Fruit fly (Drosophila melanogaster) whole organism, embryonic: ENCODE measurements around the gene CG11737.

Source experiments
- B-H1 ChIP-seq: fragments of 200-800 bp; sonication (Bioruptor generic); IDR thresholded peaks from 3 replicates; pipeline ENCODE4 v1.3.6; 2022; ENCODE audit warnings: missing biosample characterization, missing genetic modification characterization
- Bdp1 ChIP-seq: fragments of 200-800 bp; sonication (Bioruptor generic); optimal IDR thresholded peaks from 3 replicates; lab custom pipeline; 2016; ENCODE audit warnings: missing biosample characterization, missing genetic modification characterization
- C15 ChIP-seq: fragments of 200-800 bp; sonication (Bioruptor generic); IDR thresholded peaks from 3 replicates; pipeline ENCODE4 v1.3.6; 2022; ENCODE audit warnings: missing biosample characterization, missing genetic modification characterization
- CG11085 ChIP-seq: fragments of 200-800 bp; sonication (Bioruptor generic); IDR thresholded peaks from 2 replicates; pipeline ENCODE4 v1.3.6; 2022; ENCODE audit warnings: missing biosample characterization, missing genetic modification characterization
- CG12391 ChIP-seq: fragments of 200-800 bp; sonication (Bioruptor generic); optimal IDR thresholded peaks from 3 replicates; lab custom pipeline; 2018; ENCODE audit warnings: missing biosample characterization, mild to moderate bottlenecking, missing genetic modification characterization, moderate library complexity
- CG12769 ChIP-seq: fragments of 200-800 bp; sonication (Bioruptor generic); optimal IDR thresholded peaks from 2 replicates; lab custom pipeline; 2019; ENCODE audit warnings: missing biosample characterization, mild to moderate bottlenecking, missing genetic modification characterization, moderate library complexity
- CG13424 ChIP-seq: fragments of 200-800 bp; sonication (Bioruptor generic); optimal IDR thresholded peaks from 2 replicates; lab custom pipeline; 2019; ENCODE audit warnings: missing biosample characterization, mild to moderate bottlenecking, missing genetic modification characterization, moderate library complexity
- CG15011 ChIP-seq: fragments of 200-800 bp; sonication (Bioruptor generic); optimal IDR thresholded peaks from 3 replicates; lab custom pipeline; 2018; ENCODE audit warnings: missing biosample characterization, mild to moderate bottlenecking, missing genetic modification characterization
- CG1603 ChIP-seq: fragments of 200-800 bp; sonication (Bioruptor generic); optimal IDR thresholded peaks from 2 replicates; lab custom pipeline; 2019; ENCODE audit warnings: missing biosample characterization, mild to moderate bottlenecking, missing genetic modification characterization, moderate library complexity
- CG18599 ChIP-seq: fragments of 200-800 bp; sonication (Bioruptor generic); optimal IDR thresholded peaks from 3 replicates; lab custom pipeline; 2017; ENCODE audit warnings: missing biosample characterization, missing genetic modification characterization, mild to moderate bottlenecking, moderate library complexity, missing genetic modification reagents
- CG2116 ChIP-seq: fragments of 200-800 bp; sonication (Bioruptor generic); optimal IDR thresholded peaks from 3 replicates; lab custom pipeline; 2018; ENCODE audit warnings: missing biosample characterization, mild to moderate bottlenecking, missing genetic modification characterization
- CG2712 ChIP-seq: fragments of 200-800 bp; optimal IDR thresholded peaks from 3 replicates; lab custom pipeline; 2019; ENCODE audit warnings: missing biosample characterization, mild to moderate bottlenecking, missing genetic modification characterization, moderate library complexity
- CG30403 ChIP-seq: fragments of 200-800 bp; sonication (Bioruptor generic); optimal IDR thresholded peaks from 3 replicates; lab custom pipeline; 2016; ENCODE audit warnings: missing biosample characterization, missing genetic modification characterization
- CG31388 ChIP-seq: fragments of 200-800 bp; sonication (Bioruptor generic); optimal IDR thresholded peaks from 2 replicates; lab custom pipeline; 2016; ENCODE audit warnings: missing biosample characterization, missing genetic modification characterization
- CG32532 ChIP-seq: fragments of 200-800 bp; sonication (Bioruptor generic); IDR thresholded peaks from 2 replicates; pipeline ENCODE4 v1.3.6; 2022; ENCODE audit warnings: missing biosample characterization, missing genetic modification characterization
- CG33213 ChIP-seq: fragments of 200-800 bp; sonication (Bioruptor generic); optimal IDR thresholded peaks from 3 replicates; lab custom pipeline; 2016; ENCODE audit warnings: missing biosample characterization, missing genetic modification characterization
- CG34376 ChIP-seq: fragments of 200-800 bp; sonication (Bioruptor generic); optimal IDR thresholded peaks from 2 replicates; lab custom pipeline; 2018; ENCODE audit warnings: missing biosample characterization, mild to moderate bottlenecking, missing genetic modification characterization
- CG4404 ChIP-seq: fragments of 200-800 bp; sonication (Bioruptor generic); IDR thresholded peaks from 2 replicates; pipeline ENCODE4 v1.3.6; 2022; ENCODE audit warnings: missing biosample characterization, missing genetic modification characterization
- CG4424 ChIP-seq: fragments of 200-800 bp; sonication (Bioruptor generic); optimal IDR thresholded peaks from 3 replicates; lab custom pipeline; 2016; ENCODE audit warnings: missing biosample characterization, missing genetic modification characterization
- CG6765 ChIP-seq: fragments of 200-800 bp; sonication (Bioruptor generic); optimal IDR thresholded peaks from 3 replicates; lab custom pipeline; 2017; ENCODE audit warnings: missing biosample characterization, mild to moderate bottlenecking, missing genetic modification characterization
- CG8281 ChIP-seq: fragments of 200-800 bp; sonication (Bioruptor generic); optimal IDR thresholded peaks from 2 replicates; lab custom pipeline; 2018; ENCODE audit warnings: missing biosample characterization, mild to moderate bottlenecking, missing genetic modification characterization, moderate library complexity
- E2f2 ChIP-seq: fragments of 200-800 bp; sonication (Bioruptor generic); IDR thresholded peaks from 2 replicates; pipeline ENCODE4 v1.3.6; 2022; ENCODE audit warnings: missing biosample characterization, missing genetic modification characterization
- Fer2 ChIP-seq: fragments of 200-800 bp; sonication (Bioruptor generic); optimal IDR thresholded peaks from 2 replicates; lab custom pipeline; 2018; ENCODE audit warnings: missing biosample characterization, mild to moderate bottlenecking, missing genetic modification characterization, moderate library complexity
- H15 ChIP-seq: fragments of 200-800 bp; sonication (Bioruptor generic); IDR thresholded peaks from 3 replicates; pipeline ENCODE4 v1.3.6; 2022; ENCODE audit warnings: missing biosample characterization, missing genetic modification characterization
- H2.0 ChIP-seq: fragments of 200-800 bp; sonication (Bioruptor generic); IDR thresholded peaks from 2 replicates; pipeline ENCODE4 v1.3.6; 2022; ENCODE audit warnings: missing biosample characterization, missing genetic modification characterization
- Scr ChIP-seq: fragments of 200-800 bp; sonication (Bioruptor generic); IDR thresholded peaks from 2 replicates; pipeline ENCODE4 v1.3.6; 2022; ENCODE audit warnings: missing biosample characterization, missing genetic modification characterization; ENCODE audit not compliant: partially characterized antibody
- Six4 ChIP-seq: fragments of 200-800 bp; sonication (Bioruptor generic); optimal IDR thresholded peaks from 2 replicates; lab custom pipeline; 2016; ENCODE audit warnings: missing biosample characterization, missing genetic modification characterization
- Sry-δ ChIP-seq: fragments of 200-800 bp; sonication (Bioruptor generic); optimal IDR thresholded peaks from 2 replicates; lab custom pipeline; 2016; ENCODE audit warnings: missing biosample characterization, missing genetic modification characterization
- Ssrp ChIP-seq: fragments of 200-800 bp; sonication (Bioruptor generic); optimal IDR thresholded peaks from 2 replicates; lab custom pipeline; 2018; ENCODE audit warnings: missing biosample characterization, mild to moderate bottlenecking, missing genetic modification characterization, moderate library complexity
- ato ChIP-seq: fragments of 200-800 bp; sonication (Bioruptor generic); IDR thresholded peaks from 2 replicates; pipeline ENCODE4 v1.3.6; 2022; ENCODE audit warnings: missing biosample characterization, missing genetic modification characterization; ENCODE audit not compliant: partially characterized antibody
- cas ChIP-seq: fragments of 200-800 bp; sonication (Bioruptor generic); IDR thresholded peaks from 2 replicates; pipeline ENCODE4 v1.3.6; 2022; ENCODE audit warnings: missing biosample characterization, missing genetic modification characterization
- chm ChIP-seq: fragments of 200-800 bp; sonication (Bioruptor generic); IDR thresholded peaks from 2 replicates; pipeline ENCODE4 v1.3.6; 2022; ENCODE audit warnings: missing biosample characterization, missing genetic modification characterization
- exex ChIP-seq: fragments of 200-800 bp; sonication (Bioruptor generic); optimal IDR thresholded peaks from 4 replicates; lab custom pipeline; 2018; ENCODE audit warnings: missing biosample characterization, mild to moderate bottlenecking, missing genetic modification characterization, moderate library complexity
- eyg ChIP-seq: fragments of 200-800 bp; sonication (Bioruptor generic); optimal IDR thresholded peaks from 3 replicates; lab custom pipeline; 2016; ENCODE audit warnings: missing biosample characterization, missing genetic modification characterization
- fd64A ChIP-seq: fragments of 200-800 bp; sonication (Bioruptor generic); optimal IDR thresholded peaks from 3 replicates; lab custom pipeline; 2018; ENCODE audit warnings: missing biosample characterization, mild to moderate bottlenecking, missing genetic modification characterization
- fd96Cb ChIP-seq: fragments of 200-800 bp; sonication (Bioruptor generic); optimal IDR thresholded peaks from 2 replicates; lab custom pipeline; 2018; ENCODE audit warnings: missing biosample characterization, mild to moderate bottlenecking, missing genetic modification characterization, moderate library complexity
- ftz-f1 ChIP-seq: fragments of 200-800 bp; sonication (Bioruptor generic); optimal IDR thresholded peaks from 2 replicates; lab custom pipeline; 2016; ENCODE audit warnings: missing biosample characterization, missing genetic modification characterization
- gro ChIP-seq: fragments of 200-800 bp; sonication (Bioruptor generic); optimal IDR thresholded peaks from 2 replicates; lab custom pipeline; 2016; ENCODE audit warnings: missing biosample characterization, missing genetic modification characterization
- gsb ChIP-seq: fragments of 200-800 bp; sonication (Bioruptor generic); IDR thresholded peaks from 2 replicates; pipeline ENCODE4 v1.3.6; 2022; ENCODE audit warnings: missing biosample characterization, missing genetic modification characterization
- gsb-n ChIP-seq: fragments of 200-800 bp; sonication (Bioruptor generic); optimal IDR thresholded peaks from 3 replicates; lab custom pipeline; 2018; ENCODE audit warnings: missing biosample characterization, mild to moderate bottlenecking, missing genetic modification characterization
- her ChIP-seq: fragments of 200-800 bp; sonication (Bioruptor generic); optimal IDR thresholded peaks from 2 replicates; lab custom pipeline; 2016; ENCODE audit warnings: missing biosample characterization, missing genetic modification characterization
- lola ChIP-seq, 3 experiments: fragments of >200 bp in 2 of 3; fragments of 200-800 bp in 1 of 3; sonication (Bioruptor generic) in 1 of 3; optimal IDR thresholded peaks; 2 replicates each; lab custom pipeline; 2017 to 2019; ENCODE audit warnings: missing biosample characterization in 3 of 3, missing genetic modification characterization in 3 of 3, mild to moderate bottlenecking in 1 of 3, moderate library complexity in 1 of 3
- nerfin-2 ChIP-seq: fragments of 200-800 bp; sonication (Bioruptor generic); IDR thresholded peaks from 2 replicates; pipeline ENCODE4 v1.3.6; 2022; ENCODE audit warnings: missing biosample characterization, missing genetic modification characterization; ENCODE audit not compliant: partially characterized antibody
- oc ChIP-seq: fragments of 200-800 bp; sonication (Bioruptor generic); optimal IDR thresholded peaks from 2 replicates; lab custom pipeline; 2018; ENCODE audit warnings: missing biosample characterization, mild to moderate bottlenecking, missing genetic modification characterization, moderate library complexity
- otp ChIP-seq: fragments of 200-800 bp; sonication (Bioruptor generic); IDR thresholded peaks from 3 replicates; pipeline ENCODE4, ENCODE4 v1.3.6; 2022; ENCODE audit warnings: missing biosample characterization, missing genetic modification characterization
- phol ChIP-seq: fragments of 200-800 bp; sonication (Bioruptor generic); optimal IDR thresholded peaks from 3 replicates; lab custom pipeline; 2018; ENCODE audit warnings: missing biosample characterization, mild to moderate bottlenecking, missing genetic modification characterization, moderate library complexity
- repo ChIP-seq: fragments of 200-800 bp; sonication (Bioruptor generic); optimal IDR thresholded peaks from 2 replicates; lab custom pipeline; 2016; ENCODE audit warnings: missing biosample characterization, missing genetic modification characterization
- row ChIP-seq: fragments of 200-800 bp; sonication (Bioruptor generic); IDR thresholded peaks from 3 replicates; pipeline ENCODE4 v1.3.6; 2022; ENCODE audit warnings: missing biosample characterization, missing genetic modification characterization
- so ChIP-seq: fragments of 200-800 bp; sonication (Bioruptor generic); IDR thresholded peaks from 3 replicates; pipeline ENCODE4 v1.3.6; 2022; ENCODE audit warnings: missing biosample characterization, missing genetic modification characterization
- stc ChIP-seq: fragments of 200-800 bp; sonication (Bioruptor generic); IDR thresholded peaks from 2 replicates; pipeline ENCODE4 v1.3.6; 2022; ENCODE audit warnings: missing biosample characterization, missing genetic modification characterization
- tup ChIP-seq: fragments of 200-800 bp; sonication (Bioruptor generic); optimal IDR thresholded peaks from 2 replicates; lab custom pipeline; 2016; ENCODE audit warnings: missing biosample characterization, mild to moderate bottlenecking, missing genetic modification characterization, moderate library complexity
- vnd ChIP-seq: fragments of 200-800 bp; sonication (Bioruptor generic); IDR thresholded peaks from 3 replicates; pipeline ENCODE4 v1.3.6; 2022; ENCODE audit warnings: missing biosample characterization, missing genetic modification characterization; ENCODE audit not compliant: partially characterized antibody

Gene CG11737

DNA sequence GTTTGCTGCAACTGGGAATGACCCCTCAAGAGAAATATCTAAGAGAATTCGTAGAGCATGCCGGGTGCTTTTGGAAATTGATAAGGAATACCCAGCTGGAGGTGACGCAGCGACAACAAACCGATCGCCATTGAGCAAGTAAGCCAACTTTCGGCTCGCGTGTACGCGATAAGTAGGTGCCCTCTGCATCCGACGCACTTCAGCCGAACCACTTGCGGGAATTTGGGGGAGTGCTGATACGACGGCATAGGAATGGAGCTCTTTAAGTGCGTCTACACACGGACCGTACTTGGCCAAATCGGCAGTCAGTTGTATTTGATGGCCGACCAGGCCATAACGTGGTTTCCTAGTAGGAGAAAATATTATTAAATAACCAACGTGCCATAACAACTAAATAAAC is 6.0 kb downstream of the CG11737 start, which contains the start of gene CG31259 (continued):
- TF ChIP-seq gsb-n (no peak), CG12391 (tag; lab: Kevin White, UChicago) (no peak), CG18599 (no peak), E2f2 (GFP tag; lab: Robert Waterston, UW) (no peak), ftz-f1 (GFP tag; lab: Kevin White, UChicago) (no peak), CG34376 (GFP tag; lab: Kevin White, UChicago) (peak; percentile 39), ato (GFP tag; lab: Robert Waterston, UW) (no peak), Fer2 (tag; lab: Kevin White, UChicago) (no peak), row (GFP tag; lab: Robert Waterston, UW) (peak; percentile 16; the same call in 1 of the 3 replicates), CG4424 (GFP tag; lab: Kevin White, UChicago) (no peak), CG30403 (GFP tag; lab: Kevin White, UChicago) (no peak), vnd (GFP tag; lab: Robert Waterston, UW) (peak; percentile 50; the same call in 1 of the 3 replicates), stc (peak; percentile 12; the same call in 1 of the 2 replicates), CG8281 (tag; lab: Kevin White, UChicago) (no peak), C15 (GFP tag; lab: Robert Waterston, UW) (no peak), fd64A (GFP tag; lab: Kevin White, UChicago) (no peak), CG32532 (GFP tag; lab: Robert Waterston, UW) (no peak), gsb (no peak), H2.0 (GFP tag; lab: Robert Waterston, UW) (no peak), so (GFP tag; lab: Robert Waterston, UW) (no peak), CG33213 (GFP tag; lab: Kevin White, UChicago) (no peak), lola (GFP tag; optimal IDR thresholded peaks at IDR 0.05; lab: Kevin White, UChicago) (no peak), CG15011 (GFP tag; lab: Kevin White, UChicago) (no peak), H15 (GFP tag; lab: Robert Waterston, UW) (no peak), CG31388 (GFP tag; lab: Kevin White, UChicago) (no peak), Scr (GFP tag; lab: Robert Waterston, UW) (no peak), cas (no peak), CG6765 (GFP tag; lab: Kevin White, UChicago) (no peak), oc (tag; lab: Kevin White, UChicago) (no peak), CG2116 (GFP tag; lab: Kevin White, UChicago) (no peak), Ssrp (tag; lab: Kevin White, UChicago) (no peak), eyg (GFP tag; lab: Kevin White, UChicago) (no peak), CG13424 (tag; lab: Kevin White, UChicago) (no peak), exex (tag; lab: Kevin White, UChicago) (peak; percentile 28), phol (tag; lab: Kevin White, UChicago) (no peak), CG2712 (no peak), B-H1 (GFP tag; lab: Robert Waterston, UW) (no peak), fd96Cb (tag; lab: Kevin White, UChicago) (no peak), her (GFP tag; lab: Kevin White, UChicago) (no peak), CG4404 (GFP tag; lab: Robert Waterston, UW) (no peak), Sry-δ (GFP tag; lab: Kevin White, UChicago) (no peak), CG11085 (GFP tag; lab: Robert Waterston, UW) (no peak), CG12769 (tag; lab: Kevin White, UChicago) (peak; percentile 87), repo (no peak), nerfin-2 (no peak), tup (GFP tag; lab: Kevin White, UChicago) (no peak), CG1603 (tag; lab: Kevin White, UChicago) (no peak), gro (GFP tag; lab: Kevin White, UChicago) (no peak), otp (GFP tag; lab: Robert Waterston, UW) (no peak), Six4 (GFP tag; lab: Kevin White, UChicago) (no peak), Bdp1 (no peak), chm (GFP tag; lab: Robert Waterston, UW) (no peak)
